Fruit fly (Drosophila melanogaster): ENCODE measurements around the gene CG42465.

CG42465 gene

DNA sequence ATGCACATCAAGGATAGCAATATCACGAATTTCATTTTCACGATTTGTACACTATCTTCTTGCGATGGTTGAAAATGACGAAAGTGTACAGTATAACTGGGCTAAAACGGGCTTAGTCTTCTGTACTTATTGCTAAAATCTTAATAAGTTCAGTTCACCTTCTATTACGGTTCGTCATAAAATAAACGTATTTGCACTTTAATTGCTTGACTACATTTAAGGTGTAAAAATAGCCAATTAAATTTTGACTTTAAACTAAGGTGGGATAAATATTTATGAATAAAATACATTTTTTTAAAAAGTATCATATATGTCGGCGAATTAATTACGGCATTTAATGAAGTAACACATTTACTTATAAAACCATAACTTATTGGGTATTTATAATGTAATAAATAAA is 30.3 kb upstream of the CG42465 start, which contains the start of gene Sfp24Bb:
Sfp24Bb (minus strand) TSS at position 101 of the 400 bp plus-strand sequence.
- TF ChIP-seq Mio (GFP tag; optimal IDR thresholded peaks at IDR 0.05) (no peak), dl (GFP tag; optimal IDR thresholded peaks at IDR 0.05; ENCODE audit: insufficient read depth in 1 of 2, partially characterized antibody in 2 of 2) (no peak), Hr83 (GFP tag; optimal IDR thresholded peaks at IDR 0.05; ENCODE audit: poor library complexity, severe bottlenecking) (no peak), OdsH (GFP tag; optimal IDR thresholded peaks at IDR 0.05) (no peak), Jra (GFP tag; optimal IDR thresholded peaks at IDR 0.05) (no peak), usp (GFP tag; optimal IDR thresholded peaks at IDR 0.05) (no peak), pan (optimal IDR thresholded peaks at IDR 0.05) (no peak), br (GFP tag; optimal IDR thresholded peaks at IDR 0.05) (no peak), Sp1 (GFP tag; optimal IDR thresholded peaks at IDR 0.05) (no peak), CrebA (GFP tag; optimal IDR thresholded peaks at IDR 0.05; ENCODE audit: borderline replicate concordance) (no peak)

DNA sequence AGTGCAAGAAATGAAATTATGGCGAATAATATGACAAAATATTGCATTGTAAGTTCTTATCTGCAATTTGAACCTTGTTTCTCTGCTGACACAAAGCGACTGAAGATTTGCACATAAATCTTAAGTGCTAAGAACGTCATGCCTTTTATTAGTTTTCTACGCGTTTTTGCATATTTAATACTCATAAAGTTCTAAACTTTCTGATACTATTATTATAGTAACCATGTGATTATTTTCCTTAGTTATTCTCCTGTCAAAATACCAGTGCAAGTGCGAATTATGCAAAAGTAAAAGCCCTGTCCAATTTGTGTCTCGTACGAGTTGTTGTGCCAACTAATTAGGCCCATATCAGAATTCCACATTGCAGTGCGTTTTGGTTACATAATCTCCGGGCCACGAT is 29.5 kb upstream of the CG42465 start, which contains the start of gene Sfp24Bc:
Sfp24Bc (minus strand) TSS at position 101 of the 400 bp plus-strand sequence.
- TF ChIP-seq br (GFP tag; optimal IDR thresholded peaks at IDR 0.05) (no peak), Hr83 (GFP tag; optimal IDR thresholded peaks at IDR 0.05; ENCODE audit: poor library complexity, severe bottlenecking) (no peak), CG9705 (GFP tag; optimal IDR thresholded peaks at IDR 0.05) (no peak), woc (GFP tag; optimal IDR thresholded peaks at IDR 0.05) (no peak), Hr78 (GFP tag; optimal IDR thresholded peaks at IDR 0.05) (no peak), GATAd (GFP tag; optimal IDR thresholded peaks at IDR 0.05) (no peak), N (GFP tag; optimal IDR thresholded peaks at IDR 0.05) (no peak), OdsH (GFP tag; optimal IDR thresholded peaks at IDR 0.05) (no peak), Myc (optimal IDR thresholded peaks at IDR 0.05) (no peak), Vsx2 (GFP tag; optimal IDR thresholded peaks at IDR 0.05; ENCODE audit: partially characterized antibody) (no peak), jim (GFP tag; optimal IDR thresholded peaks at IDR 0.05) (no peak), HLH106 (tag; optimal IDR thresholded peaks at IDR 0.05) (no peak)

DNA sequence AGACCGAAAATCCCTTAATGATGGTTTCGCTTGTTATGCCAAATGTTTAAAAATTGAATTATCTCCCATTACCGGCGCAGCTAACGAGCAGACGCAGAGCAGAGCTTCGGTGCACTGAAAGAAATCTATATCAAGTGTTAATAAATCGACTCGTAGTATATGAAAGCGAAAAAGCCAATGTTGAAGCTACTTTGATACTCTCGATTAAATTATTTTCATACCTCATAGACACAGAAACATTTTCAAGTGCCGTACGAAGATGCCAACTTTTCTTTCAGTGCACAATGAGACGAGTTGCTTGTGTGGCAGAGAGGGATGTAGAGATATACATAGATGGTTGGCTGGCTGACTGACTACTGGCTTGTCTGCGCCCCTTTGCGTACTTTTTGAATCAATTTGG is 24.2 kb upstream of the CG42465 start:
- TF ChIP-seq h (GFP tag; optimal IDR thresholded peaks at IDR 0.05) (no peak), foxo (GFP tag; optimal IDR thresholded peaks at IDR 0.05) (no peak), Mio (GFP tag; optimal IDR thresholded peaks at IDR 0.05) (no peak), dmrt93B (GFP tag; optimal IDR thresholded peaks at IDR 0.05) (no peak), Hr83 (GFP tag; optimal IDR thresholded peaks at IDR 0.05; ENCODE audit: poor library complexity, severe bottlenecking) (no peak)

DNA sequence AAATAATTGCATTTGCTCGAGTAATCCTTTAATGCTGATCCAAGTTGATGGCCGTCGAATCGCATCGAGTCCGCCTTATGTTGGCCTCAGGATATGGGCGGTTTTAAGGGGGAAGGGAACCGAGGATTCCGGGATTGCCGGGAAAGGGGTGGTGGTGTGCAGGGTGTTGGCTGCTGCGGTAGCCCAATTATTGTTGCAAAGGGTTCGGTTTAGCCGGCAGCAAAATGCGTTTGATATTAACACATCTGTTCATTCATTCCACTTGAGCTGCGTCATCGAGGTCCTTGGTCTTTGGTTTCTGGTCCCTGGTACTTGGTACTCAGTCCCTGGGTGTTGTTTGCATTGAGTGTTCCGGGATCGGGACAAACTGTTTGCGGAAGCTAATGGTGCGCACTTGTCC is 18.7 kb upstream of the CG42465 start:
- no peak for TF ChIP-seq foxo (GFP tag; optimal IDR thresholded peaks at IDR 0.05)
- no peak for TF ChIP-seq rgr (GFP tag; optimal IDR thresholded peaks at IDR 0.05)
- no peak for TF ChIP-seq N (GFP tag; optimal IDR thresholded peaks at IDR 0.05)
- TF ChIP-seq OdsH (GFP tag; optimal IDR thresholded peaks at IDR 0.05): no peak
- no peak for TF ChIP-seq lola (GFP tag; optimal IDR thresholded peaks at IDR 0.05)
- no peak for TF ChIP-seq dsf (GFP tag; optimal IDR thresholded peaks at IDR 0.05; ENCODE audit: borderline replicate concordance)
- no peak for TF ChIP-seq psq (GFP tag; optimal IDR thresholded peaks at IDR 0.05)
- TF ChIP-seq brk (GFP tag; optimal IDR thresholded peaks at IDR 0.05): no peak

DNA sequence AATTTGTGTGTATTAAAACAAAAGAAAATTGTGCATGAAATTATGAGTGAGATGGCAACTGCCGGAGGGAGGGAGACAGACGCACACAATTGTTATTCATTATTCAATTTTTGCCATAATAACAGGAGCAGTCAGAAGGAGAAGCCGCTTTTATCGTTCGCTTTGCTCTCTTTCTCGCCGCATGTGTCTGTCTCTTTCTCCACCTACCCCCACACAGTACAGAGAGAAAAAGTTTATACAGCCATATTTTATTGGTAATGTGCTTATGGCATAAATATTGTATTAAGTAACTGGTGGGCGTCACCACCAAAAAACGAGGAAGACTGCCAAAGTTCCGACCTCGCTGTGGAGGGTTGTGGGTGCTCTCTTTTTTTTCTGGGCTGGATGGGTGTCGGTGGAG is 17.5 kb upstream of the CG42465 start:
- TF ChIP-seq rgr (GFP tag; optimal IDR thresholded peaks at IDR 0.05): no peak
- TF ChIP-seq foxo (GFP tag; optimal IDR thresholded peaks at IDR 0.05): no peak
- no peak for TF ChIP-seq h (GFP tag; optimal IDR thresholded peaks at IDR 0.05)
- TF ChIP-seq psq (GFP tag; optimal IDR thresholded peaks at IDR 0.05): no peak
- no peak for TF ChIP-seq CG9705 (GFP tag; optimal IDR thresholded peaks at IDR 0.05)
- no peak for TF ChIP-seq pan (optimal IDR thresholded peaks at IDR 0.05)
- TF ChIP-seq dl (GFP tag; optimal IDR thresholded peaks at IDR 0.05; ENCODE audit: insufficient read depth in 1 of 2, partially characterized antibody in 2 of 2): no peak
- TF ChIP-seq N (GFP tag; optimal IDR thresholded peaks at IDR 0.05): no peak
- no peak for TF ChIP-seq Sp1 (GFP tag; optimal IDR thresholded peaks at IDR 0.05)
- TF ChIP-seq lola (GFP tag; optimal IDR thresholded peaks at IDR 0.05): no peak

DNA sequence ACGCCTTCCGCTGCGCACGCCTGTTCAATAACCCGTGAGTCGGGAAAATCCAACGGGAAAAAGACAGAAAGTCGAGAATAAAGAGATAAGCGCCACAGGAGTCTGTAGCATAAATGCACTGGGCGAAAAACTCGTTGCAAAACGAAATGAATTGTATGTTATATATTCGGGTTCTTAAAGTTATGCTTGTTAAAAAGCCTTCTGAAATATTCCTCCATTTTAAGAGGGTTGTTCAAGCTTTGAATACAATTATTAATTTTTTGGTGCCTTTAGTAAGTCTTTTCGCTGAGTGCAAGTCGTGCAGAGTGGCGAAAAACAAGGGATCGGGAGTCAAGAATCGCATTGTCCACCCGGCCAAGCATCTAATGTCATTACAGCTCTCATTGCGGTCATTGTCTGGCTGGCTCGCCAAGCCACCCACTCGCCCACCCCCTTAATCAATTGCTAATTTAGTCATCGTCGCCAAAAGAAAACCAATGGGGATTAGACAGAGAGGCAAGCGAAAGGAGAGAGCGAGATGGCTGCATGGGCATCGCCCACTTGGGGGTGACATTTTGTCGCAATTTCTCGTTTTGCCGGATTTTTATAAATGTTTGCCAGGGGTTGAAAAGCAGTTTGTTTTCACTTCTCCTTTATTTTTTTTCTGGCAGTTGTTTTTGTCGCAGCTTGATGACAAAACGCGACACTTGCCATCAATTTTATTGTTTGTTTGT is 14.7 kb upstream of the CG42465 start:
- TF ChIP-seq Rel (GFP tag; optimal IDR thresholded peaks at IDR 0.05): no peak
- no peak for TF ChIP-seq Rel (tag; optimal IDR thresholded peaks at IDR 0.05)
- no peak for TF ChIP-seq Hr78 (GFP tag; optimal IDR thresholded peaks at IDR 0.05)
- TF ChIP-seq CG9705 (GFP tag; optimal IDR thresholded peaks at IDR 0.05): no peak
- TF ChIP-seq GATAd (GFP tag; optimal IDR thresholded peaks at IDR 0.05): no peak
- TF ChIP-seq fru (GFP tag; optimal IDR thresholded peaks at IDR 0.05): no peak
- no peak for TF ChIP-seq sv (GFP tag; optimal IDR thresholded peaks at IDR 0.05)
- TF ChIP-seq ey (GFP tag; optimal IDR thresholded peaks at IDR 0.05): no peak
- no peak for TF ChIP-seq Hnf4 (GFP tag; optimal IDR thresholded peaks at IDR 0.05)
- TF ChIP-seq psq (GFP tag; optimal IDR thresholded peaks at IDR 0.05): no peak
- no peak for TF ChIP-seq N (GFP tag; optimal IDR thresholded peaks at IDR 0.05)
- TF ChIP-seq Abd-B (GFP tag; optimal IDR thresholded peaks at IDR 0.05): no peak
- TF ChIP-seq brk (GFP tag; optimal IDR thresholded peaks at IDR 0.05): no peak
- no peak for TF ChIP-seq Myc (optimal IDR thresholded peaks at IDR 0.05)
- no peak for TF ChIP-seq Sp1 (GFP tag; optimal IDR thresholded peaks at IDR 0.05)
- no peak for TF ChIP-seq Vsx2 (GFP tag; optimal IDR thresholded peaks at IDR 0.05; ENCODE audit: partially characterized antibody)
- no peak for TF ChIP-seq woc (GFP tag; optimal IDR thresholded peaks at IDR 0.05)
- TF ChIP-seq CrebA (GFP tag; optimal IDR thresholded peaks at IDR 0.05; ENCODE audit: borderline replicate concordance): no peak
- no peak for TF ChIP-seq tai (GFP tag; optimal IDR thresholded peaks at IDR 0.05)
